Fruit fly (Drosophila melanogaster) Kc167 (cell line): Measurements from ENCODE around the gene CG6356.

Source experiments
- Sin3A ChIP-seq: fragments of >200 bp; optimal IDR thresholded peaks from 2 replicates; lab custom pipeline; 2018; ENCODE audit warnings: missing external identifiers
- h ChIP-seq: fragments of >200 bp; optimal IDR thresholded peaks from 3 replicates; lab custom pipeline; 2018; ENCODE audit warnings: missing external identifiers
- insv ChIP-seq: fragments of >200 bp; optimal IDR thresholded peaks from 3 replicates; lab custom pipeline; 2018; ENCODE audit warnings: missing external identifiers
- psq ChIP-seq: fragments of >200 bp; optimal IDR thresholded peaks from 2 replicates; lab custom pipeline; 2017; ENCODE audit warnings: missing external identifiers
- ttk ChIP-seq: sonication (Bioruptor generic); optimal IDR thresholded peaks from 2 replicates; lab custom pipeline; 2017; ENCODE audit warnings: missing external identifiers

DNA sequence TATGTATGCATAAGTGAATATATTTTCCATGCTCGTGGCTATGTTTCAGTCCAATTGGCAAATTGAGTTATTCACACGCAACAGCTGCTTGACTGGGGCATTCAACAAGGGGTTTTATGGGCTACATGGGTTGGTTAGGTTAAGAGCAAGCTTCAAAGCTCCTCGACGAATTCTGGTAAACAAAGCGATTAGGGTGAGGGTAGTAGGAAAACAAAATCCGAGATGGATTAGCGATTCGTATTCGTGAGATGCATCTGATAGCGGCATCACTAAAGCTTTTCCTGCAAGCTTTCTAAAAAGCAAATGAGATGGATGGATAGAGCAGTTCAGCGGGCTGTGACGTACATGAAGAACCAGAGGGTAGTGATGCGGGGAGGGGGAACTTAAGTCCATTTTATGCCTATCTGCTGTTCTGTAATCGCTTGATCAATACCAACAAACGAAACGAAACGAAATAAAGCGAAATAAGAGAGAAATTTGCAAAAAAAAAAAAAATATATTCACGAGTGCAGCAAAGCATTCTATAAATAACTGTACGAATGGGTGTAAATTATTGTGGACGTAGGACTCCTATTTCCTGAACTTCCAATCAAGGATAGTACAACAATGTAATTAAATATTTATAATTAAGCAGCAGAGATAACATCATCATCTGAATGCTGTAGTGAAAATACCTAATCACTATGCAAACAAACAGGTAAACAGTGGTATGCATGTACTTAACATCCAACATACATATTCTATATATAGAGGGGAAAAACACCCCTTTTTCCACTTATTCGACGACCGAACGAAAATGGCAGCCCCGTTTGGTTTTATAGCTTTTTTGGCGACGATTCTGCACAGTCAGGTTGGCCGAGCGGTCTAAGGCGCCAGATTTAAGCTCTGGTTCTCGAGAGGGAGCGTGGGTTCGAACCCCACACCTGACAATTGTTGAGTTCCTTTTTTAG lies 19.1 kb upstream of the CG6356 start:
- no peak for TF ChIP-seq psq (lab: Kevin White, UChicago)
- TF ChIP-seq h (lab: Kevin White, UChicago): no peak
- no peak for TF ChIP-seq ttk (lab: Kevin White, UChicago)
- TF ChIP-seq insv (lab: Kevin White, UChicago): no peak
- no peak for TF ChIP-seq Sin3A (lab: Kevin White, UChicago)
